Fruit fly (Drosophila melanogaster) whole organism, embryonic: Measurements from ENCODE around the gene CG6178.

Source experiments
- Adf1 ChIP-seq: fragments of 200-800 bp; sonication (Bioruptor generic); IDR thresholded peaks from 2 replicates; pipeline ENCODE4 v1.3.6; 2022; ENCODE audit warnings: missing biosample characterization, missing genetic modification characterization
- Antp ChIP-seq: fragments of 200-800 bp; sonication (Bioruptor generic); optimal IDR thresholded peaks from 3 replicates; lab custom pipeline; 2016; ENCODE audit warnings: missing biosample characterization, missing genetic modification characterization
- Bdp1 ChIP-seq: fragments of 200-800 bp; sonication (Bioruptor generic); optimal IDR thresholded peaks from 3 replicates; lab custom pipeline; 2016; ENCODE audit warnings: missing biosample characterization, missing genetic modification characterization
- C15 ChIP-seq: fragments of 200-800 bp; sonication (Bioruptor generic); IDR thresholded peaks from 3 replicates; pipeline ENCODE4 v1.3.6; 2022; ENCODE audit warnings: missing biosample characterization, missing genetic modification characterization
- CG1024 ChIP-seq: fragments of 200-800 bp; sonication (Bioruptor generic); IDR thresholded peaks from 2 replicates; pipeline ENCODE4 v1.3.6; 2022; ENCODE audit warnings: missing biosample characterization, missing genetic modification characterization
- CG13287 ChIP-seq: fragments of 200-800 bp; sonication (Bioruptor generic); IDR thresholded peaks from 2 replicates; pipeline ENCODE4 v1.3.6; 2022; ENCODE audit warnings: missing biosample characterization, missing genetic modification characterization; ENCODE audit not compliant: partially characterized antibody
- CG1529 ChIP-seq: fragments of 200-800 bp; sonication (Bioruptor generic); optimal IDR thresholded peaks from 3 replicates; lab custom pipeline; 2018; ENCODE audit warnings: missing biosample characterization, missing genetic modification characterization
- CG1602 ChIP-seq: fragments of 200-800 bp; sonication (Bioruptor generic); optimal IDR thresholded peaks from 3 replicates; lab custom pipeline; 2016; ENCODE audit warnings: missing biosample characterization, missing genetic modification characterization
- CG1647 ChIP-seq: fragments of 200-800 bp; sonication (Bioruptor generic); optimal IDR thresholded peaks from 3 replicates; lab custom pipeline; 2016; ENCODE audit warnings: missing biosample characterization, missing genetic modification characterization
- CG2116 ChIP-seq: fragments of 200-800 bp; sonication (Bioruptor generic); optimal IDR thresholded peaks from 3 replicates; lab custom pipeline; 2018; ENCODE audit warnings: missing biosample characterization, mild to moderate bottlenecking, missing genetic modification characterization
- CG31441 ChIP-seq: fragments of 200-800 bp; sonication (Bioruptor generic); IDR thresholded peaks from 2 replicates; pipeline ENCODE4 v1.3.6; 2022; ENCODE audit warnings: missing biosample characterization, missing genetic modification characterization
- CG33557 ChIP-seq: fragments of 200-800 bp; sonication (Bioruptor generic); optimal IDR thresholded peaks from 2 replicates; lab custom pipeline; 2019; ENCODE audit warnings: missing biosample characterization, mild to moderate bottlenecking, missing genetic modification characterization, moderate library complexity
- CG4854 ChIP-seq: fragments of 200-800 bp; sonication (Bioruptor generic); optimal IDR thresholded peaks from 2 replicates; lab custom pipeline; 2016; ENCODE audit warnings: missing biosample characterization, missing genetic modification characterization, inconsistent platforms
- CG7963 ChIP-seq: fragments of 200-800 bp; sonication (Bioruptor generic); IDR thresholded peaks from 3 replicates; pipeline ENCODE4 v1.3.6; 2022; ENCODE audit warnings: missing biosample characterization, missing genetic modification characterization; ENCODE audit not compliant: partially characterized antibody
- CG9609 ChIP-seq: fragments of 200-800 bp; sonication (Bioruptor generic); optimal IDR thresholded peaks from 3 replicates; lab custom pipeline; 2016; ENCODE audit warnings: missing biosample characterization, missing genetic modification characterization
- Hmx ChIP-seq: fragments of 200-800 bp; sonication (Bioruptor generic); optimal IDR thresholded peaks from 2 replicates; lab custom pipeline; 2016; ENCODE audit warnings: missing biosample characterization, missing genetic modification characterization
- Hr3 ChIP-seq: fragments of 200-800 bp; sonication (Bioruptor generic); optimal IDR thresholded peaks from 3 replicates; lab custom pipeline; 2016; ENCODE audit warnings: missing biosample characterization, missing genetic modification characterization
- Hsf ChIP-seq: fragments of 200-800 bp; sonication (Bioruptor generic); optimal IDR thresholded peaks from 3 replicates; lab custom pipeline; 2016; ENCODE audit warnings: missing biosample characterization, missing genetic modification characterization
- MBD-R2 ChIP-seq: fragments of 200-800 bp; sonication (Bioruptor generic); IDR thresholded peaks from 2 replicates; pipeline ENCODE4 v1.3.6; 2022; ENCODE audit warnings: missing biosample characterization, missing genetic modification characterization
- PHDP ChIP-seq: fragments of 200-800 bp; sonication (Bioruptor generic); optimal IDR thresholded peaks from 3 replicates; lab custom pipeline; 2018; ENCODE audit warnings: missing biosample characterization, mild to moderate bottlenecking, missing genetic modification characterization, moderate library complexity
- Pdp1 ChIP-seq, 2 experiments: fragments of 200-800 bp; sonication (Bioruptor generic); optimal IDR thresholded peaks; 3 replicates each; lab custom pipeline; 2016; ENCODE audit warnings: missing biosample characterization in 2 of 2, missing genetic modification characterization in 2 of 2, mild to moderate bottlenecking in 1 of 2, moderate library complexity in 1 of 2
- Sry-δ ChIP-seq: fragments of 200-800 bp; sonication (Bioruptor generic); optimal IDR thresholded peaks from 2 replicates; lab custom pipeline; 2016; ENCODE audit warnings: missing biosample characterization, missing genetic modification characterization
- YL-1 ChIP-seq: fragments of 200-800 bp; sonication (Bioruptor generic); optimal IDR thresholded peaks from 3 replicates; lab custom pipeline; 2017; ENCODE audit warnings: missing biosample characterization, mild to moderate bottlenecking, missing genetic modification characterization
- bbx ChIP-seq: fragments of 200-800 bp; sonication (Bioruptor generic); IDR thresholded peaks from 2 replicates; pipeline ENCODE4 v1.3.6; 2022; ENCODE audit warnings: missing biosample characterization, missing genetic modification characterization; ENCODE audit not compliant: partially characterized antibody
- bigmax ChIP-seq: fragments of 200-800 bp; sonication (Bioruptor generic); optimal IDR thresholded peaks from 2 replicates; lab custom pipeline; 2018; ENCODE audit warnings: missing biosample characterization, mild to moderate bottlenecking, missing genetic modification characterization
- cg ChIP-seq: fragments of 200-800 bp; sonication (Bioruptor generic); optimal IDR thresholded peaks from 3 replicates; lab custom pipeline; 2019; ENCODE audit warnings: missing biosample characterization, mild to moderate bottlenecking, missing genetic modification characterization, moderate library complexity
- chinmo ChIP-seq: fragments of 200-800 bp; sonication (Bioruptor generic); IDR thresholded peaks from 4 replicates; pipeline ENCODE4 v1.3.6; 2022; ENCODE audit warnings: missing biosample characterization, missing genetic modification characterization; ENCODE audit not compliant: partially characterized antibody
- crc ChIP-seq: fragments of 200-800 bp; sonication (Bioruptor generic); optimal IDR thresholded peaks from 2 replicates; lab custom pipeline; 2016; ENCODE audit warnings: missing biosample characterization, missing genetic modification characterization
- gfzf ChIP-seq: fragments of 200-800 bp; sonication (Bioruptor generic); optimal IDR thresholded peaks from 2 replicates; lab custom pipeline; 2016; ENCODE audit warnings: missing biosample characterization, mild to moderate bottlenecking, missing genetic modification characterization, moderate library complexity
- her ChIP-seq: fragments of 200-800 bp; sonication (Bioruptor generic); optimal IDR thresholded peaks from 2 replicates; lab custom pipeline; 2016; ENCODE audit warnings: missing biosample characterization, missing genetic modification characterization
- hth ChIP-seq: fragments of >200 bp; optimal IDR thresholded peaks from 2 replicates; lab custom pipeline; 2017; ENCODE audit warnings: inconsistent platforms
- knrl ChIP-seq: fragments of 200-800 bp; sonication (Bioruptor generic); IDR thresholded peaks from 3 replicates; pipeline ENCODE4 v1.3.6; 2022; ENCODE audit warnings: missing biosample characterization, missing genetic modification characterization; ENCODE audit not compliant: partially characterized antibody
- lilli ChIP-seq: fragments of 200-800 bp; sonication (Bioruptor generic); optimal IDR thresholded peaks from 3 replicates; lab custom pipeline; 2016; ENCODE audit warnings: missing biosample characterization, missing genetic modification characterization
- nerfin-1 ChIP-seq: fragments of 200-800 bp; sonication (Bioruptor generic); optimal IDR thresholded peaks from 3 replicates; lab custom pipeline; 2019; ENCODE audit warnings: missing biosample characterization, mild to moderate bottlenecking, missing genetic modification characterization, moderate library complexity
- pan ChIP-seq, 4 experiments: fragments of >200 bp in 3 of 4; fragments of 200-800 bp in 1 of 4; sonication (Bioruptor generic) in 1 of 4; optimal IDR thresholded peaks in 3 of 4; IDR thresholded peaks in 1 of 4; 2 replicates each; pipeline versions ENCODE4 v1.3.6 to Lab custom; 2017 to 2022; ENCODE audit warnings: missing biosample characterization in 2 of 4, missing genetic modification characterization in 2 of 4, mixed read lengths in 1 of 4
- sc ChIP-seq, 3 experiments: fragments of >200 bp in 2 of 3; fragments of 200-800 bp in 1 of 3; sonication (Bioruptor generic) in 1 of 3; optimal IDR thresholded peaks; 2 replicates in 2 of 3; 3 replicates in 1 of 3; lab custom pipeline; 2017; ENCODE audit warnings: mild to moderate bottlenecking in 1 of 3, missing biosample characterization in 1 of 3, missing genetic modification characterization in 1 of 3, missing genetic modification reagents in 1 of 3
- sd ChIP-seq: fragments of 200-800 bp; sonication (Bioruptor generic); optimal IDR thresholded peaks from 3 replicates; lab custom pipeline; 2018; ENCODE audit warnings: missing biosample characterization, mild to moderate bottlenecking, missing genetic modification characterization, moderate library complexity
- sna ChIP-seq: fragments of 200-800 bp; sonication (Bioruptor generic); IDR thresholded peaks from 2 replicates; pipeline ENCODE4 v1.3.6; 2022; ENCODE audit warnings: missing biosample characterization, missing genetic modification characterization; ENCODE audit not compliant: partially characterized antibody
- sqz ChIP-seq: fragments of 200-800 bp; sonication (Bioruptor generic); optimal IDR thresholded peaks from 3 replicates; lab custom pipeline; 2018; ENCODE audit warnings: missing biosample characterization, mild to moderate bottlenecking, missing genetic modification characterization
- ssp ChIP-seq: fragments of 200-800 bp; sonication (Bioruptor generic); IDR thresholded peaks from 2 replicates; pipeline ENCODE4 v1.3.6; 2022; ENCODE audit warnings: missing biosample characterization, missing genetic modification characterization
- usp ChIP-seq: fragments of >200 bp; optimal IDR thresholded peaks from 2 replicates; lab custom pipeline; 2017; ENCODE audit warnings: missing biosample characterization, missing genetic modification characterization
- vvl ChIP-seq: fragments of 200-800 bp; sonication (Bioruptor generic); IDR thresholded peaks from 2 replicates; pipeline ENCODE4 v1.3.6; 2022; ENCODE audit warnings: missing biosample characterization, missing genetic modification characterization
- wek ChIP-seq: fragments of 200-800 bp; sonication (Bioruptor generic); optimal IDR thresholded peaks from 3 replicates; lab custom pipeline; 2018; ENCODE audit warnings: missing biosample characterization, mild to moderate bottlenecking, missing genetic modification characterization, moderate library complexity
- yki ChIP-seq: fragments of >200 bp; optimal IDR thresholded peaks from 3 replicates; lab custom pipeline; 2018
- z ChIP-seq: fragments of 200-800 bp; sonication (Bioruptor generic); IDR thresholded peaks from 3 replicates; pipeline ENCODE4 v1.3.6; 2022; ENCODE audit warnings: missing biosample characterization, missing genetic modification characterization
- zen2 ChIP-seq: fragments of 200-800 bp; sonication (Bioruptor generic); IDR thresholded peaks from 3 replicates; pipeline ENCODE4 v1.3.6; 2022; ENCODE audit warnings: missing biosample characterization, missing genetic modification characterization; ENCODE audit not compliant: partially characterized antibody
- zfh2 ChIP-seq: fragments of 200-800 bp; sonication (Bioruptor generic); optimal IDR thresholded peaks from 2 replicates; lab custom pipeline; 2016; ENCODE audit warnings: missing biosample characterization, missing genetic modification characterization

Gene CG6178

DNA sequence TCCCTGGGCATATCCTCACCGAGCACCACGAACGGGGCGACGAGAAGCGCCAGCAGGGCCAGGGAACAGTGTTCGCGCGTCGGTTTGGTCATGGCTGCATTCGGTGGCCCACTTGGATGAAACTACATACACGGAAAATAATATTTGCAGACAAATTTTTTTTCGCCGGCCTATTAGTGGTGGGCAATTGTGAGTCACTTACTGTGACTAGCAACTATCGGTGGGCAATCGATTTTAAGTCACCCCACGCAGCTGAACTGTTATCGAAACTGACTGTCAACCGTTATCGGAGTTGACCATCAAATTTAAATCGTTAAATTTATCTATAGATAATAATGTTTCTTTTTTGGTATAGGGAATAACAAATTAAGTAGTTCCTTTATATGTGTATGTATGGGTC, 17.2 kb downstream of the CG6178 start, which contains the start of gene CG5510 (continued):
- no peak for TF ChIP-seq CG1529 (GFP tag; lab: Kevin White, UChicago)
- TF ChIP-seq usp: no peak
- no peak for TF ChIP-seq C15 (GFP tag; lab: Robert Waterston, UW)
- TF ChIP-seq lilli (GFP tag; lab: Kevin White, UChicago): peak; percentile 70
- TF ChIP-seq CG4854: peak; percentile 40
- TF ChIP-seq zen2 (GFP tag; lab: Robert Waterston, UW): peak; percentile 97
- no peak for TF ChIP-seq CG33557 (GFP tag; lab: Kevin White, UChicago)
- TF ChIP-seq Hr3: peak; percentile 47
- peak; percentile 98 for TF ChIP-seq bbx (GFP tag; lab: Robert Waterston, UW)

DNA sequence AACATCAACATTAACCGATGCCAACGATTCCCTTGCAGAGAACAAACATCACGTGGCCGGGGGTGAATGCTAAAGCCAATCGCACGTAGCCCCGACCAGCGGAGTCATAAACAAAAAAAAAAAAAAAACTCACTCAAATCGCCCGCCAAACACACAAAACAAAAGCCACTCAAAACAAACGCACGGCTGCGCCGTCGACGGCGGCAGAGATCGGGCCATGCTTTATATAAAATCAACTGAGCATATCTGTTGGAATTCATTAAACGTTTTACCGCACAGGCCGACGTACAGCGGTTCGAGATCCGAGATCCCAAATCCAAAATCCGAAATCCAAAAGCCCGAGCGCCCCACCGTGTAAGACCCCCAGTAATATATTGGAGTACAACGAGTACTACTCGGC, 20.2 kb downstream of the CG6178 start, which contains the start of gene CG13606:
CG13606 (plus strand) TSS at position 250 of the 400 bp plus-strand sequence.
- TF ChIP-seq her (GFP tag; lab: Kevin White, UChicago) (no peak), chinmo (GFP tag; lab: Robert Waterston, UW) (peak; percentile 19; the same call in 1 of the 4 replicates), Bdp1 (GFP tag; lab: Kevin White, UChicago) (no peak), sqz (GFP tag; lab: Kevin White, UChicago) (peak; percentile 75), Adf1 (GFP tag; lab: Robert Waterston, UW) (peak; percentile 72), PHDP (tag; lab: Kevin White, UChicago) (no peak), bigmax (GFP tag; lab: Kevin White, UChicago) (no peak), CG31441 (GFP tag; lab: Robert Waterston, UW) (no peak), vvl (GFP tag; lab: Robert Waterston, UW) (0 out of 2 replicates have a peak, but pooled peaks have one; percentile 15), sd (tag; lab: Kevin White, UChicago) (peak; percentile 52), zen2 (GFP tag; lab: Robert Waterston, UW) (0 out of 3 replicates have a peak, but pooled peaks have one; percentile 43), nerfin-1 (tag; lab: Kevin White, UChicago) (no peak), z (GFP tag; lab: Robert Waterston, UW) (peak; percentile 94), sna (0 out of 2 replicates have a peak, but pooled peaks have one; percentile 22)

dm6 chr3R:24186188-24186587, 34.0 kb downstream of the CG6178 start, which contains the start of gene mora:
TSS of gene mora (plus strand) at chr3R:24186359.
- TF ChIP-seq Hmx (GFP tag; lab: Kevin White, UChicago) (no peak), cg (GFP tag; lab: Kevin White, UChicago) (no peak), Pdp1 (GFP tag; optimal IDR thresholded peaks at IDR 0.05; lab: Kevin White, UChicago) (no peak), pan (optimal IDR thresholded peaks at IDR 0.05; lab: Kevin White, UChicago) (no peak), pan (GFP tag; optimal IDR thresholded peaks at IDR 0.05 in 1 of 2, IDR thresholded peaks at IDR 0.05 in 1 of 2) (no peak), CG1024 (GFP tag; lab: Robert Waterston, UW) (no peak), CG2116 (peak; percentile 50), YL-1 (GFP tag; lab: Kevin White, UChicago) (peak; percentile 72), CG13287 (GFP tag; lab: Robert Waterston, UW) (peak; percentile 49), zfh2 (GFP tag; lab: Kevin White, UChicago) (no peak), lilli (GFP tag; lab: Kevin White, UChicago) (no peak), CG1602 (no peak), knrl (GFP tag; lab: Robert Waterston, UW) (no peak), CG9609 (GFP tag; lab: Kevin White, UChicago) (no peak), gfzf (peak; percentile 88), wek (GFP tag; lab: Kevin White, UChicago) (peak; percentile 11), sc (optimal IDR thresholded peaks at IDR 0.05; lab: Kevin White, UChicago) (no peak), sc (GFP tag; optimal IDR thresholded peaks at IDR 0.05; lab: Kevin White, UChicago) (no peak), hth (lab: Kevin White, UChicago) (no peak), Antp (GFP tag; lab: Kevin White, UChicago) (no peak), Sry-δ (GFP tag; lab: Kevin White, UChicago) (peak; percentile 12), crc (GFP tag; lab: Kevin White, UChicago) (no peak), CG1647 (no peak), CG33557 (GFP tag; lab: Kevin White, UChicago) (no peak), MBD-R2 (GFP tag; lab: Robert Waterston, UW) (peak; percentile 36; the same call in 1 of the 2 replicates), ssp (GFP tag; lab: Robert Waterston, UW) (no peak), yki (lab: Kevin White, UChicago) (no peak), Hsf (GFP tag; lab: Kevin White, UChicago) (no peak), CG7963 (GFP tag; lab: Robert Waterston, UW) (no peak)
